Worm (Caenorhabditis elegans): ENCODE measurements around the gene dsl-1.

Gene dsl-1

DNA sequence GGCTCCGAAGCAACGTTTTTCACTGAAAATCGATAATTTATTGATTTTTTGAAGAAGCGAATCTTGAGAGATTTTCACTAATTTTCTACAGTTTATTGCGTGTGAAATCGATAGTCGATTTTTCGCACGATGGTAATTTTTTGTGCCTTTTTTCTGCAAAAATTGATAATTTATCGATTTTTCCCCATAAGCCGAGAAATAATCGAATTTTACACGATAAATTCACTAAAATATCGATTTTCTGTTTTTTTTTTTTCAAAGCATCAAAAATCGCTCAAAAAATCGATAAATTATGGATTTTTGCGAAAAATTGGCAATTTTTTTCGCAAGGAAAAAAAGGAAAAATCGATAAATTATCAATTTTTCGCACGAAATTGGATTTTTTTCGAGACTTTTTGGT, 27.9 kb upstream of the dsl-1 start:
- TF ChIP-seq T22C8.4 (GFP tag; IDR thresholded peaks at IDR 0.05) (peak; percentile 67), ref-1 (GFP tag; conservative IDR thresholded peaks at IDR 0.05) (no peak)

DNA sequence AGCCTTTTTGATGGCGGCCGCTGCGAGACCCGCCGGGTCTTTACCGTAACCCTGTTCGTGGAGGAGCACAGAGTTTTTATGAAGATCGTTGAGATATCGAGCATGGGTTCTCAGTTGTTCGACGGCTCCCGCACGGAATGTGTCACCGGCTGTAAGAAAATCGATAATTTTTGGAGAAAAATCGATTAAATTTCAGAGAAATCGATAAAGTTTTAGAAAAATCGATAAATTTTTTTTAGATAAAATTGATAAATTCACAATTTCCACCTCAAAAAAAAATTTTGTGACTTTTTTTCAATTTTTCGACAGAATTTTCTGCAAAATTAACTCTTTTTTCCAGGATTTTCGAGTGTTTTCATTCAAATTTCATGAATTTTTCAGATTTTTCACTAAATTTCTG, 26.9 kb upstream of the dsl-1 start:
- TF ChIP-seq cog-1 (tag; optimal IDR thresholded peaks at IDR 0.05) (no peak), ref-1 (GFP tag; conservative IDR thresholded peaks at IDR 0.05) (no peak), flt-1 (GFP tag; IDR thresholded peaks at IDR 0.05) (no peak), med-1 (GFP tag; optimal IDR thresholded peaks at IDR 0.05; ENCODE audit: insufficient read depth) (no peak), T22C8.4 (GFP tag; IDR thresholded peaks at IDR 0.05) (peak; percentile 56), tab-1 (GFP tag; IDR thresholded peaks at IDR 0.05) (no peak), ztf-29 (GFP tag; IDR thresholded peaks at IDR 0.05) (no peak)

DNA sequence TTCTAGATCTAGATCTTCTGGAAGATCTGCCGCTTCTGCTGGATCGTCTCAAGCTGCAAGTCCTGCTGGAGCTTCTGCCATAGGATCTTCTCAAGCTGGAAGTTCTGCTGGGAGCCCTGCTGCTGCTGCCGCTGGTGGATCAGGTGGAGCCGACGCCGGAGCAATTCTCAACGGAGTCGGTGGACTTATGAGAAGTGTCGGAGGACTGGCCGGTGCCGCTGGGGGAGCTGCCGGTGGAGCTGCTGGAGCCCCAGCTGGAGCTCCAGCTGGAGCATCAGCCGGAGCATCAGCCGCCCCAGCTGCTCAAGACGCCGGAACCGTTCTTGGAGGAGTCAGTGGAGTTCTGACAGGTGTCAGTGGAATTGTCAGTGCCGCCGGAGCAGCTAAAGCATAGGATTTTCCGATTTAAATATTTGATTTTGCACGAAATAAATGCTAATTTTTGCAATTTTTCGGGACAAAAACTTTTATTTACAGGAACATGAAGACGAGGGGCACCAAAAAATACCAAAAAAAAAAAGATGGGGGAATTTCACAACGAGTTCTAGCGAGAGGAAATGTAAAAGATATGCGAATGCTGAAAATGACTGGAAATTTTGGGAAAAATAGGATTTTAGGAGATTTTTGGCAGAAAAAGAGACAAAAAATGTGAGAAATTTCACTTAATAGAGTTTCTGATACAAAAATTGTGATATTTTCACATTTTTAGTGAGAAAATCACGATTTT, 24.7 kb upstream of the dsl-1 start:
- TF ChIP-seq cog-1 (tag; optimal IDR thresholded peaks at IDR 0.05) (no peak), med-1 (GFP tag; optimal IDR thresholded peaks at IDR 0.05; ENCODE audit: insufficient read depth) (no peak), T22C8.4 (GFP tag; IDR thresholded peaks at IDR 0.05) (no peak), klf-2 (GFP tag; conservative IDR thresholded peaks at IDR 0.05) (no peak), tab-1 (GFP tag; IDR thresholded peaks at IDR 0.05) (no peak), ref-1 (GFP tag; conservative IDR thresholded peaks at IDR 0.05) (no peak), ztf-23 (GFP tag; IDR thresholded peaks at IDR 0.05) (no peak), ztf-29 (GFP tag; IDR thresholded peaks at IDR 0.05) (no peak), flt-1 (GFP tag; IDR thresholded peaks at IDR 0.05) (no peak)

DNA sequence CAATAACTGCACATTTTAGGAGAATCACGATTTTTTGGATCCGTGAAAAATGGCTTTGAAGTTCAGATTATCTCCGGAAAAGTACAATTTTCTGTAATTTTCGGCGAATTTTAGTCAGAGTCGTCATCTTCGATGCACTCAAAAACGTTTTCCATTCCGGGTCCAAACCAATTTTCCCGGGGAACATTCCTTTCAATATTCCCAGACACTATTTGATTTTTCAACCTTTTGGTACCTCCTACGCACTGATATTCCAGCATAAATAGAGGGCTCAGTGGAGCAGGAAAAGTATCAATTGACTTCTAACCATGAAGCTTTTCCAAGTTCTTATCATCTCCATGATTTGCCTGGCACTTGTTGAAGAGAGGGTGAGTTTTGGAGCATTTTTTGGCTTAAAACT, 23.7 kb upstream of the dsl-1 start, which contains the start of gene W09G12.6:
TSS of gene W09G12.6 (plus strand) at position 301 of the 400 bp plus-strand sequence.
- TF ChIP-seq flt-1 (GFP tag; IDR thresholded peaks at IDR 0.05) (no peak), tab-1 (GFP tag; IDR thresholded peaks at IDR 0.05) (no peak), klf-2 (GFP tag; conservative IDR thresholded peaks at IDR 0.05) (no peak), med-1 (GFP tag; optimal IDR thresholded peaks at IDR 0.05; ENCODE audit: insufficient read depth) (no peak), ref-1 (GFP tag; conservative IDR thresholded peaks at IDR 0.05) (no peak), cog-1 (tag; optimal IDR thresholded peaks at IDR 0.05) (no peak)

DNA sequence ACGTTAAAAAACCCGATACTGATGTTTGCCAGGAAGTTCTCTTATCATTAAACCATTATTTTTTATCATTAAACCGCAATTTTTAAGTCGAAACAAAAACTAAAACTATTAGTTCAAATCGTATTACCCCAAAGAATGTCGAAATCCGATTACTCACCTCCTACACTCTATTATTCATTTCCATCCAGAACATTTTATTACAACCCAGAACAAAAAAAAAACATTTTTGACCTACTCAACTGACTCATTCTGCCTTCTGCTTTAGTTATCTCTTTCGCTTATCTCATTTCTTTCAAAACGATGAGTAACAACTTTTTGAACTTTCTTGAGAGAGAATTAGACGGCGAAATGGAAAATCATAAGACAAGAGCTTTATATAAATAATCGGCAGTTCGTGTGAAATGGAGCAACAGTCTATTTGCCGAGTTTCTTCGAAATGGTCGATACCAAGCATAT, 20.8 kb upstream of the dsl-1 start, which contains the start of gene W09G12.7:
TSS of gene W09G12.7 (plus strand) at position 406 of the 456 bp plus-strand sequence.
- no peak for TF ChIP-seq flt-1 (GFP tag; IDR thresholded peaks at IDR 0.05)
- TF ChIP-seq ztf-23 (GFP tag; IDR thresholded peaks at IDR 0.05) = no peak
- TF ChIP-seq T22C8.4 (GFP tag; IDR thresholded peaks at IDR 0.05) = no peak
- TF ChIP-seq ztf-29 (GFP tag; IDR thresholded peaks at IDR 0.05) = no peak
- TF ChIP-seq cog-1 (tag; optimal IDR thresholded peaks at IDR 0.05) = no peak
- no peak for TF ChIP-seq ref-1 (GFP tag; conservative IDR thresholded peaks at IDR 0.05)
- TF ChIP-seq klf-2 (GFP tag; conservative IDR thresholded peaks at IDR 0.05) = no peak
- TF ChIP-seq med-1 (GFP tag; optimal IDR thresholded peaks at IDR 0.05; ENCODE audit: insufficient read depth) = no peak
- no peak for TF ChIP-seq tab-1 (GFP tag; IDR thresholded peaks at IDR 0.05)

DNA sequence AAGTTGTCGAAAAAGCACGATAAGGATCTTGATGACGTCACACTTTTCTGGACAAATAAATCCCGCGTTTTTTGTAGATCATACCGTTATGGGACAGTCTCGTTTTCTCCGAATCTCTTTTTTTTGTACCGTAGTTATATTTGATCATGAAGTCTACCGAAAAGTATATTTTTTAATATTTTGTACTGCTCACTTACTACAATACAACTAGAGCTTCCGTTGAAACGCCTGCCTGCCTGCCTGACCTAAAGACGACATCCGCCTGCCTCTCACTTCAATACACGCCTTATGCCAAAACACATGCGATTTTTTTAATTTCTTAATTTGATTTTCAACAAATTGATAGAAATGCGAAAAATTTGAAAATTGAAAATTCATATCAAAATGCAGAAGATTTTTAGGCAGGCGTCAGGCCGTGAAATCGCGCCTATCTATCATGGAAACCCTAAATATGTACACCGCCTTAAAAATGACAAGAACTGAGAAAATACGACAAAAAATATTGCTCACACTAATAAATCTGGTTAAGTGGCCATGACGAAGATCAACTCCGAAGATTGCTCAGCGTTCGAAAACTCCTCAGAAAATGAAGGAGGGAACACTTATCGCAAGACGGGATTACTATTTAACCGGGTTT, 17.8 kb upstream of the dsl-1 start, which contains the start of gene W09G12.8:
TSS of gene W09G12.8 (plus strand) at position 587 of the 637 bp plus-strand sequence.
- TF ChIP-seq med-1 (GFP tag; optimal IDR thresholded peaks at IDR 0.05; ENCODE audit: insufficient read depth) (no peak), cog-1 (tag; optimal IDR thresholded peaks at IDR 0.05) (no peak), tab-1 (GFP tag; IDR thresholded peaks at IDR 0.05) (no peak), T22C8.4 (GFP tag; IDR thresholded peaks at IDR 0.05) (no peak), ztf-23 (GFP tag; IDR thresholded peaks at IDR 0.05) (no peak), klf-2 (GFP tag; conservative IDR thresholded peaks at IDR 0.05) (no peak), flt-1 (GFP tag; IDR thresholded peaks at IDR 0.05) (no peak), ztf-29 (GFP tag; IDR thresholded peaks at IDR 0.05) (no peak), ref-1 (GFP tag; conservative IDR thresholded peaks at IDR 0.05) (no peak)

DNA sequence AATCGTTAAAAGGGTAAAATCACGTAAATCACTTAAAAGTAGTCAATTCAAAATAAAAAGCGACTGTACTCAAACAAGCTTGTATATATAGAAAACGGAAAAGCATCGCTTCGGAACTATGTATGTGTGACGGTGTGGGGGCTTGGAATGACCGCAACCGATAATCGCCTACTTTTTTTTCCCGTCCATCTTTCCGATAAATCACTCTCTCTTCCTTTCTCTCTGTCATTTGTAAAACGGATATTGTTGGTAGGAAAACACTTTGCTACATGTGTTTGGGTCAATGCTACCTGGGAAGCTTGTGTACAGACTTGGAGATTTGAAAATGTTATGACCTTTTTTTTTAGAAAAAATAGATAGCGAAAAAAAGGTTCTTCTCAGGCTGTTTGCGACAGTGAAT, 16.9 kb upstream of the dsl-1 start:
- TF ChIP-seq ztf-29 (GFP tag; IDR thresholded peaks at IDR 0.05) (no peak), flt-1 (GFP tag; IDR thresholded peaks at IDR 0.05) (no peak), ztf-23 (GFP tag; IDR thresholded peaks at IDR 0.05) (no peak), T22C8.4 (GFP tag; IDR thresholded peaks at IDR 0.05) (no peak), ref-1 (GFP tag; conservative IDR thresholded peaks at IDR 0.05) (no peak), tab-1 (GFP tag; IDR thresholded peaks at IDR 0.05) (no peak), cog-1 (tag; optimal IDR thresholded peaks at IDR 0.05) (no peak), klf-2 (GFP tag; conservative IDR thresholded peaks at IDR 0.05) (no peak), med-1 (GFP tag; optimal IDR thresholded peaks at IDR 0.05; ENCODE audit: insufficient read depth) (no peak)

DNA sequence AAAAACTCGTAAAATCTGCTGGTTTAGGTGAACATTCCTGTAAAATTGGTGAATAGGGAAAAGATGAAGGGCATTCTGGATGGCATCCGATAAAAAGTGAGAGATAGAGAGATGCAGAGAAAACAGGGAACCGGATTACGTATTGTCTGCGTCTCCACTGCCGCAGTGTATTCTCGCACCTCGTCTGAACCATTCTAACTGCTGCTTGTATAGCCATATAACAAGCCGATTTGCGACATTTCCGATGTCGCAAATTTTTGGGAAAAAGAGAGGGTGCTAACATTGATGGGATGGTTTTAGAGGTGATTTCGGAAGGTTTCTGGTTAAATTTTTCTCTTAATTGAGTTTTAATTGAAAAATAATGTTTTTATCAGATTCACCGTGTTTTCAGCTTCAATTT, 13.3 kb upstream of the dsl-1 start, which contains the start of gene W09G12.10:
TSS of gene W09G12.10 (minus strand) at position 121 of the 400 bp plus-strand sequence.
- no peak for TF ChIP-seq cog-1 (tag; optimal IDR thresholded peaks at IDR 0.05)
- no peak for TF ChIP-seq ztf-23 (GFP tag; IDR thresholded peaks at IDR 0.05)
- no peak for TF ChIP-seq klf-2 (GFP tag; conservative IDR thresholded peaks at IDR 0.05)

DNA sequence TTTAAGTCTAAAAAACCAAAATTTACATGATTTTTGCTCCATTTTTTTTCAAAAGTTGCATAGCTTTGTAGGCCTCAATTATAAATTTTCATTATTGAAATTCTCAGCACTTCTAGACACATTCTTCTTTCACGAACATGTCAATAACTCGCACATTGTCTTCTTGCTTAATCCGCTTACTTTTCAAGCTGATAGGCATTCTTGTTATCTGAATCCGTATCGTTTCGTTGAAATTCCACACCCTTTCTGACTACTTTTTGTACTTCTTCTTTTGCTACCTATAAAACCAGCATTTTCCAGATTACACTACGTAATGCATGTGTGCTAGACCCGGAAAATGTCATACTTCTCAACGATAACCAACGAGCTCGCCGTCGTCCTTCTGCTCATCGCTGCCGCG, 8.4 kb upstream of the dsl-1 start, which contains the start of gene W09G12.9:
TSS of gene W09G12.9 (plus strand) at position 301 of the 400 bp plus-strand sequence.
- TF ChIP-seq tab-1 (GFP tag; IDR thresholded peaks at IDR 0.05) (no peak), med-1 (GFP tag; optimal IDR thresholded peaks at IDR 0.05; ENCODE audit: insufficient read depth) (no peak), cog-1 (tag; optimal IDR thresholded peaks at IDR 0.05) (no peak)

DNA sequence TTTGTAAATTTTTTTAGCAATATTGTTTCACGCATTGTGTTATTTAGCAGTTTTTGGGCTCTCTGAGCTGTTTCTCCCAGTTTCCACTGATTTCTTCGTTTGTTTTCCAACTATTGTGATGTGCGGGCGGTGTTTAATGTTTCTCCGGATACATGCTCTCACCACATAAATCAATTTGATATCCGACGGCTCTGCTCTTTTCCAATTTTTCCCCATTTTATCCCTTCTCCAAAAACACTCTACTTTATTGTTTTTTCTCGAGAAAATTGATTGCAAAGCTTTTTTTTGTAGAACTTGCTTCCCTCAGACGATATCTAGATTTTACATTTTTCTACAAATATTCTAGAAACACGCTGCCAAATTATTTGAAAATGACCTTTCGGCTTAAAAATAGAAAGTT, 7.7 kb upstream of the dsl-1 start:
- TF ChIP-seq ref-1 (GFP tag; conservative IDR thresholded peaks at IDR 0.05) (no peak), klf-2 (GFP tag; conservative IDR thresholded peaks at IDR 0.05) (no peak), med-1 (GFP tag; optimal IDR thresholded peaks at IDR 0.05; ENCODE audit: insufficient read depth) (no peak), ztf-29 (GFP tag; IDR thresholded peaks at IDR 0.05) (no peak), tab-1 (GFP tag; IDR thresholded peaks at IDR 0.05) (no peak), cog-1 (tag; optimal IDR thresholded peaks at IDR 0.05) (no peak), T22C8.4 (GFP tag; IDR thresholded peaks at IDR 0.05) (no peak), ztf-23 (GFP tag; IDR thresholded peaks at IDR 0.05) (no peak), flt-1 (GFP tag; IDR thresholded peaks at IDR 0.05) (no peak)

Data from whole organism, midembryonic.